Comparison of ENCODE assay signal across 1 fruit fly cellular context in genomic region chrX:13334434-13335146, dm6.
A peak's percentile ranks its signal among the peaks of the same experiment; 100 is the strongest.
TF ChIP-seq lines count a peak whose summit lies in the region.

No protein-coding gene starts in this region.

TF ChIP-seq in whole organism, embryonic, 481 proteins besides CTCF, POLR2A, EP300 and RAD21 (continued from another document and continues in another):
- no peak for TF ChIP-seq Sox102F (GFP tag; optimal IDR thresholded peaks at IDR 0.05; lab: Kevin White, UChicago)
- no peak for TF ChIP-seq CG6854 (GFP tag; optimal IDR thresholded peaks at IDR 0.05; lab: Kevin White, UChicago)
- no peak for TF ChIP-seq CG6791 (GFP tag; IDR thresholded peaks at IDR 0.05; lab: Robert Waterston, UW; ENCODE audit: partially characterized antibody)
- no peak for TF ChIP-seq CG32532 (GFP tag; IDR thresholded peaks at IDR 0.05; lab: Robert Waterston, UW)
- no peak for TF ChIP-seq abd-A (tag; optimal IDR thresholded peaks at IDR 0.05; lab: Kevin White, UChicago)
- TF ChIP-seq CG12071 (GFP tag; optimal IDR thresholded peaks at IDR 0.05; lab: Kevin White, UChicago), result no peak
- TF ChIP-seq tll (GFP tag; optimal IDR thresholded peaks at IDR 0.05; lab: Kevin White, UChicago), result no peak
- TF ChIP-seq CG3995 (GFP tag; optimal IDR thresholded peaks at IDR 0.05; lab: Kevin White, UChicago), result no peak
- TF ChIP-seq CG17802 (tag; optimal IDR thresholded peaks at IDR 0.05; lab: Kevin White, UChicago), result no peak
- no peak for TF ChIP-seq gce (GFP tag; IDR thresholded peaks at IDR 0.05; lab: Robert Waterston, UW)
- peak; percentile 52; the same call in 1 of the 2 replicates for TF ChIP-seq CG11247 (GFP tag; IDR thresholded peaks at IDR 0.05; lab: Robert Waterston, UW)
- no peak for TF ChIP-seq dati (GFP tag; IDR thresholded peaks at IDR 0.05; lab: Robert Waterston, UW)
- TF ChIP-seq CG1529 (GFP tag; optimal IDR thresholded peaks at IDR 0.05; lab: Kevin White, UChicago), result no peak
- no peak for TF ChIP-seq CG43689 (GFP tag; IDR thresholded peaks at IDR 0.05; lab: Robert Waterston, UW)
- TF ChIP-seq C15 (GFP tag; IDR thresholded peaks at IDR 0.05; lab: Robert Waterston, UW), result no peak
- no peak for TF ChIP-seq gcm2 (GFP tag; optimal IDR thresholded peaks at IDR 0.05; lab: Kevin White, UChicago)
- peak; percentile 36 for TF ChIP-seq CG18599 (GFP tag; optimal IDR thresholded peaks at IDR 0.05; lab: Kevin White, UChicago)
- peak; percentile 29 to 86 for TF ChIP-seq Pdp1 (GFP tag; optimal IDR thresholded peaks at IDR 0.05; lab: Kevin White, UChicago)
- TF ChIP-seq CG2712 (tag; optimal IDR thresholded peaks at IDR 0.05; lab: Kevin White, UChicago), result no peak
- TF ChIP-seq CG8944 (GFP tag; optimal IDR thresholded peaks at IDR 0.05; lab: Kevin White, UChicago), result peak; percentile 30
- TF ChIP-seq CG31441 (GFP tag; IDR thresholded peaks at IDR 0.05; lab: Robert Waterston, UW), result no peak
- no peak for TF ChIP-seq gsb-n (tag; optimal IDR thresholded peaks at IDR 0.05; lab: Kevin White, UChicago)
- no peak for TF ChIP-seq toy (GFP tag; IDR thresholded peaks at IDR 0.05; lab: Robert Waterston, UW)
- no peak for TF ChIP-seq CG30431 (GFP tag; optimal IDR thresholded peaks at IDR 0.05; lab: Kevin White, UChicago)
- no peak for TF ChIP-seq CG42726 (GFP tag; IDR thresholded peaks at IDR 0.05; lab: Robert Waterston, UW; ENCODE audit: partially characterized antibody)
- TF ChIP-seq ind (GFP tag; optimal IDR thresholded peaks at IDR 0.05; lab: Kevin White, UChicago), result peak; percentile 14
- TF ChIP-seq amos (GFP tag; IDR thresholded peaks at IDR 0.05; lab: Robert Waterston, UW; ENCODE audit: partially characterized antibody), result peak; percentile 44; the same call in 1 of the 2 replicates
- TF ChIP-seq CG7745 (tag; optimal IDR thresholded peaks at IDR 0.05; lab: Kevin White, UChicago), result no peak
- no peak for TF ChIP-seq CG16863 (GFP tag; optimal IDR thresholded peaks at IDR 0.05; lab: Kevin White, UChicago)
- no peak for TF ChIP-seq CG7372 (GFP tag; IDR thresholded peaks at IDR 0.05; lab: Robert Waterston, UW)
- peak; percentile 7 for TF ChIP-seq CG9817 (tag; optimal IDR thresholded peaks at IDR 0.05; lab: Kevin White, UChicago)
- TF ChIP-seq CG3407 (GFP tag; optimal IDR thresholded peaks at IDR 0.05; lab: Kevin White, UChicago), result no peak
- TF ChIP-seq sr (GFP tag; IDR thresholded peaks at IDR 0.05; lab: Robert Waterston, UW), result no peak
- peak; percentile 1 for TF ChIP-seq CG7556 (GFP tag; optimal IDR thresholded peaks at IDR 0.05; lab: Kevin White, UChicago)
- TF ChIP-seq grau (tag; optimal IDR thresholded peaks at IDR 0.05; lab: Kevin White, UChicago), result peak; percentile 9
- peak; percentile 5 for TF ChIP-seq CG10979 (tag; optimal IDR thresholded peaks at IDR 0.05; lab: Kevin White, UChicago)
- TF ChIP-seq Doc3 (GFP tag; IDR thresholded peaks at IDR 0.05; lab: Robert Waterston, UW; ENCODE audit: partially characterized antibody), result no peak
- TF ChIP-seq caup (GFP tag; optimal IDR thresholded peaks at IDR 0.05; lab: Kevin White, UChicago; ENCODE audit: severe bottlenecking), result peak; percentile 53
- no peak for TF ChIP-seq dysf (GFP tag; IDR thresholded peaks at IDR 0.05; lab: Robert Waterston, UW)
- peak; percentile 41 for TF ChIP-seq Mad (GFP tag; optimal IDR thresholded peaks at IDR 0.05; lab: Kevin White, UChicago)
- 0 out of 2 replicates have a peak, but pooled peaks have one; percentile 28 for TF ChIP-seq sens-2 (GFP tag; IDR thresholded peaks at IDR 0.05; lab: Robert Waterston, UW)
- TF ChIP-seq mam (GFP tag; optimal IDR thresholded peaks at IDR 0.05; lab: Kevin White, UChicago), result peak; percentile 47
- no peak for TF ChIP-seq vnd (GFP tag; IDR thresholded peaks at IDR 0.05; lab: Robert Waterston, UW; ENCODE audit: partially characterized antibody)
- no peak for TF ChIP-seq CG8388 (GFP tag; optimal IDR thresholded peaks at IDR 0.05; lab: Kevin White, UChicago)
- TF ChIP-seq CG6254 (GFP tag; optimal IDR thresholded peaks at IDR 0.05; lab: Kevin White, UChicago), result no peak
- no peak for TF ChIP-seq ap (GFP tag; IDR thresholded peaks at IDR 0.05; lab: Robert Waterston, UW)
- peak; percentile 29 for TF ChIP-seq Max (GFP tag; optimal IDR thresholded peaks at IDR 0.05; lab: Kevin White, UChicago)
- peak; percentile 35 for TF ChIP-seq vfl (GFP tag; optimal IDR thresholded peaks at IDR 0.05; lab: Kevin White, UChicago)
- no peak for TF ChIP-seq Atf6 (GFP tag; IDR thresholded peaks at IDR 0.05; lab: Robert Waterston, UW)
- TF ChIP-seq Camta (GFP tag; optimal IDR thresholded peaks at IDR 0.05; lab: Kevin White, UChicago), result peak; percentile 32
- no peak for TF ChIP-seq CG13123 (GFP tag; optimal IDR thresholded peaks at IDR 0.05; lab: Kevin White, UChicago)
- TF ChIP-seq nau (GFP tag; optimal IDR thresholded peaks at IDR 0.05; lab: Kevin White, UChicago), result no peak
- no peak for TF ChIP-seq Spps (tag; optimal IDR thresholded peaks at IDR 0.05; lab: Kevin White, UChicago)
- TF ChIP-seq CG11695 (GFP tag; IDR thresholded peaks at IDR 0.05; lab: Robert Waterston, UW), result no peak
- TF ChIP-seq CG8089 (GFP tag; optimal IDR thresholded peaks at IDR 0.05; lab: Kevin White, UChicago), result no peak
- no peak; the same call in 2 of the 3 replicates for TF ChIP-seq CG16813 (GFP tag; IDR thresholded peaks at IDR 0.05; lab: Robert Waterston, UW; ENCODE audit: partially characterized antibody)
- TF ChIP-seq Mrtf (GFP tag; IDR thresholded peaks at IDR 0.05; lab: Robert Waterston, UW), result no peak
- no peak for TF ChIP-seq eve (GFP tag; optimal IDR thresholded peaks at IDR 0.05; lab: Kevin White, UChicago)
- no peak for TF ChIP-seq ara (GFP tag; IDR thresholded peaks at IDR 0.05; lab: Robert Waterston, UW)
- peak; percentile 51 for TF ChIP-seq Dip3 (GFP tag; optimal IDR thresholded peaks at IDR 0.05; lab: Kevin White, UChicago)
- TF ChIP-seq onecut (GFP tag; IDR thresholded peaks at IDR 0.05; lab: Robert Waterston, UW), result no peak
- TF ChIP-seq Fer1 (GFP tag; optimal IDR thresholded peaks at IDR 0.05; lab: Kevin White, UChicago), result no peak
- TF ChIP-seq CG7928 (GFP tag; optimal IDR thresholded peaks at IDR 0.05; lab: Kevin White, UChicago), result peak; percentile 92
- TF ChIP-seq odd (GFP tag; optimal IDR thresholded peaks at IDR 0.05; lab: Kevin White, UChicago), result no peak
- no peak for TF ChIP-seq btn (GFP tag; optimal IDR thresholded peaks at IDR 0.05; lab: Kevin White, UChicago)
- no peak for TF ChIP-seq CG32772 (GFP tag; IDR thresholded peaks at IDR 0.05; lab: Robert Waterston, UW)
- peak; percentile 66; the same call in 1 of the 2 replicates for TF ChIP-seq slbo (GFP tag; IDR thresholded peaks at IDR 0.05; lab: Robert Waterston, UW)
- TF ChIP-seq CG1832 (GFP tag; optimal IDR thresholded peaks at IDR 0.05; lab: Kevin White, UChicago), result no peak
- no peak for TF ChIP-seq Trl (optimal IDR thresholded peaks at IDR 0.05; lab: Kevin White, UChicago)
- TF ChIP-seq Trl (GFP tag; optimal IDR thresholded peaks at IDR 0.05; lab: Kevin White, UChicago), result peak; percentile 52
- peak; percentile 33 for TF ChIP-seq Antp (GFP tag; optimal IDR thresholded peaks at IDR 0.05; lab: Kevin White, UChicago)
- TF ChIP-seq D19B (GFP tag; optimal IDR thresholded peaks at IDR 0.05; lab: Kevin White, UChicago), result no peak
- no peak for TF ChIP-seq sna (GFP tag; IDR thresholded peaks at IDR 0.05; lab: Robert Waterston, UW; ENCODE audit: partially characterized antibody)
- no peak for TF ChIP-seq CG14050 (GFP tag; IDR thresholded peaks at IDR 0.05; lab: Robert Waterston, UW)
- TF ChIP-seq lola (GFP tag; optimal IDR thresholded peaks at IDR 0.05; lab: Kevin White, UChicago), result no peak
- TF ChIP-seq bbx (GFP tag; IDR thresholded peaks at IDR 0.05; lab: Robert Waterston, UW; ENCODE audit: partially characterized antibody), result no peak
- TF ChIP-seq sd (tag; optimal IDR thresholded peaks at IDR 0.05; lab: Kevin White, UChicago), result peak; percentile 86
- no peak for TF ChIP-seq Sry-β (GFP tag; optimal IDR thresholded peaks at IDR 0.05; lab: Kevin White, UChicago)
- no peak for TF ChIP-seq ssp (GFP tag; IDR thresholded peaks at IDR 0.05; lab: Robert Waterston, UW)
- no peak for TF ChIP-seq Lim3 (GFP tag; IDR thresholded peaks at IDR 0.05; lab: Robert Waterston, UW)
- TF ChIP-seq tx (GFP tag; optimal IDR thresholded peaks at IDR 0.05; lab: Kevin White, UChicago), result no peak
- TF ChIP-seq run (tag; optimal IDR thresholded peaks at IDR 0.05; lab: Kevin White, UChicago), result peak; percentile 36
- no peak for TF ChIP-seq sima (GFP tag; optimal IDR thresholded peaks at IDR 0.05; lab: Kevin White, UChicago)
- TF ChIP-seq tin (GFP tag; optimal IDR thresholded peaks at IDR 0.05; lab: Kevin White, UChicago), result peak; percentile 50
- peak; percentile 37; the same call in 1 of the 2 replicates for TF ChIP-seq CG14014 (GFP tag; IDR thresholded peaks at IDR 0.05; lab: Robert Waterston, UW)
- TF ChIP-seq nerfin-2 (GFP tag; IDR thresholded peaks at IDR 0.05; lab: Robert Waterston, UW; ENCODE audit: partially characterized antibody), result no peak
- no peak for TF ChIP-seq dmrt11E (tag; optimal IDR thresholded peaks at IDR 0.05; lab: Kevin White, UChicago)
- TF ChIP-seq Nf-YA (GFP tag; IDR thresholded peaks at IDR 0.05; lab: Robert Waterston, UW), result no peak
- TF ChIP-seq esg (GFP tag; conservative IDR thresholded peaks at IDR 0.05; lab: Robert Waterston, UW), result no peak
- peak; percentile 47 for TF ChIP-seq CG14710 (tag; optimal IDR thresholded peaks at IDR 0.05; lab: Kevin White, UChicago)
- TF ChIP-seq TFAM (GFP tag; optimal IDR thresholded peaks at IDR 0.05; lab: Kevin White, UChicago), result no peak
- TF ChIP-seq E2f1 (GFP tag; IDR thresholded peaks at IDR 0.05; lab: Robert Waterston, UW), result no peak
- TF ChIP-seq schlank (tag; optimal IDR thresholded peaks at IDR 0.05; lab: Kevin White, UChicago), result no peak
- no peak for TF ChIP-seq tap (tag; optimal IDR thresholded peaks at IDR 0.05; lab: Kevin White, UChicago)
- no peak for TF ChIP-seq seq (GFP tag; IDR thresholded peaks at IDR 0.05; lab: Robert Waterston, UW)
- no peak for TF ChIP-seq Ptx1 (GFP tag; IDR thresholded peaks at IDR 0.05; lab: Robert Waterston, UW)
- no peak for TF ChIP-seq CG15269 (tag; optimal IDR thresholded peaks at IDR 0.05; lab: Kevin White, UChicago)
- peak; percentile 32 for TF ChIP-seq CG13894 (tag; optimal IDR thresholded peaks at IDR 0.05; lab: Kevin White, UChicago)
- no peak for TF ChIP-seq CG2875 (GFP tag; optimal IDR thresholded peaks at IDR 0.05; lab: Kevin White, UChicago)
- no peak for TF ChIP-seq CG17385 (GFP tag; optimal IDR thresholded peaks at IDR 0.05; lab: Kevin White, UChicago)
- TF ChIP-seq fru (optimal IDR thresholded peaks at IDR 0.05; lab: Kevin White, UChicago), result no peak
- no peak for TF ChIP-seq nom (GFP tag; optimal IDR thresholded peaks at IDR 0.05; lab: Kevin White, UChicago)
- TF ChIP-seq Asciz (GFP tag; optimal IDR thresholded peaks at IDR 0.05; lab: Kevin White, UChicago), result no peak
- TF ChIP-seq zen (tag; optimal IDR thresholded peaks at IDR 0.05; lab: Kevin White, UChicago), result no peak
- no peak for TF ChIP-seq inv (GFP tag; IDR thresholded peaks at IDR 0.05; lab: Robert Waterston, UW; ENCODE audit: partially characterized antibody)
- no peak for TF ChIP-seq ro (GFP tag; IDR thresholded peaks at IDR 0.05; lab: Robert Waterston, UW)
- no peak; the same call in 1 of the 2 replicates for TF ChIP-seq MBD-R2 (GFP tag; IDR thresholded peaks at IDR 0.05; lab: Robert Waterston, UW)
- peak; percentile 21 for TF ChIP-seq CG10209 (GFP tag; optimal IDR thresholded peaks at IDR 0.05; lab: Kevin White, UChicago)
- no peak for TF ChIP-seq CG18619 (GFP tag; optimal IDR thresholded peaks at IDR 0.05; lab: Kevin White, UChicago)
- TF ChIP-seq CG4707 (GFP tag; optimal IDR thresholded peaks at IDR 0.05; lab: Kevin White, UChicago), result no peak
- peak; percentile 14 for TF ChIP-seq CG1647 (GFP tag; optimal IDR thresholded peaks at IDR 0.05; lab: Kevin White, UChicago)
- no peak for TF ChIP-seq maf-S (GFP tag; optimal IDR thresholded peaks at IDR 0.05; lab: Kevin White, UChicago)
- no peak for TF ChIP-seq CG4424 (GFP tag; optimal IDR thresholded peaks at IDR 0.05; lab: Kevin White, UChicago)
- peak; percentile 38; the same call in 1 of the 2 replicates for TF ChIP-seq CG13287 (GFP tag; IDR thresholded peaks at IDR 0.05; lab: Robert Waterston, UW; ENCODE audit: partially characterized antibody)
- no peak for TF ChIP-seq dm (GFP tag; optimal IDR thresholded peaks at IDR 0.05; lab: Kevin White, UChicago)
- TF ChIP-seq rib (GFP tag; IDR thresholded peaks at IDR 0.05; lab: Robert Waterston, UW), result no peak
- peak; percentile 41 for TF ChIP-seq Xbp1 (GFP tag; optimal IDR thresholded peaks at IDR 0.05; lab: Kevin White, UChicago)
- TF ChIP-seq crp (GFP tag; optimal IDR thresholded peaks at IDR 0.05; lab: Kevin White, UChicago), result no peak
- peak; percentile 6 for TF ChIP-seq CG9609 (GFP tag; optimal IDR thresholded peaks at IDR 0.05; lab: Kevin White, UChicago)
- no peak for TF ChIP-seq Sox100B (GFP tag; optimal IDR thresholded peaks at IDR 0.05; lab: Kevin White, UChicago)
- TF ChIP-seq Hand (GFP tag; optimal IDR thresholded peaks at IDR 0.05; lab: Kevin White, UChicago), result no peak
- TF ChIP-seq kah (GFP tag; optimal IDR thresholded peaks at IDR 0.05; lab: Kevin White, UChicago), result no peak
- no peak for TF ChIP-seq CG14860 (GFP tag; IDR thresholded peaks at IDR 0.05; lab: Robert Waterston, UW; ENCODE audit: partially characterized antibody)
- TF ChIP-seq MESR4 (GFP tag; optimal IDR thresholded peaks at IDR 0.05; lab: Kevin White, UChicago), result no peak
- TF ChIP-seq sug (tag; optimal IDR thresholded peaks at IDR 0.05; lab: Kevin White, UChicago), result peak; percentile 94
- no peak for TF ChIP-seq crc (GFP tag; optimal IDR thresholded peaks at IDR 0.05; lab: Kevin White, UChicago)
- no peak for TF ChIP-seq da (GFP tag; optimal IDR thresholded peaks at IDR 0.05; lab: Kevin White, UChicago)
- no peak for TF ChIP-seq Doc2 (GFP tag; IDR thresholded peaks at IDR 0.05; lab: Robert Waterston, UW)
- TF ChIP-seq grn (GFP tag; optimal IDR thresholded peaks at IDR 0.05; lab: Kevin White, UChicago), result peak; percentile 85
- no peak for TF ChIP-seq CrebB (tag; optimal IDR thresholded peaks at IDR 0.05; lab: Kevin White, UChicago)
- no peak for TF ChIP-seq NK7.1 (GFP tag; optimal IDR thresholded peaks at IDR 0.05; lab: Kevin White, UChicago)
- TF ChIP-seq Vsx1 (GFP tag; optimal IDR thresholded peaks at IDR 0.05; lab: Kevin White, UChicago), result no peak
- peak; percentile 66 for TF ChIP-seq Lhr (GFP tag; optimal IDR thresholded peaks at IDR 0.05; lab: Kevin White, UChicago)
- peak; percentile 54 for TF ChIP-seq luna (GFP tag; optimal IDR thresholded peaks at IDR 0.05; lab: Kevin White, UChicago)
- peak; percentile 15 for TF ChIP-seq CG7786 (GFP tag; optimal IDR thresholded peaks at IDR 0.05; lab: Kevin White, UChicago)
- no peak for TF ChIP-seq CG10366 (GFP tag; IDR thresholded peaks at IDR 0.05; lab: Robert Waterston, UW)
